Worm (Caenorhabditis elegans) whole organism, L1 larva: Measurements from ENCODE around the gene Y55F3BR.10.

ENCODE experiments used
- C16A3.4 ChIP-seq: fragments of 150-350 bp; optimal IDR thresholded peaks from 2 replicates; lab custom pipeline; 2014; ENCODE audit warnings: missing biosample characterization, missing genetic modification characterization
- Y116A8C.19 ChIP-seq: sonication (generic microtip); optimal IDR thresholded peaks from 2 replicates; lab custom pipeline; 2016; ENCODE audit warnings: missing compliant biosample characterization, missing genetic modification characterization, borderline replicate concordance
- aly-2 ChIP-seq: fragments of 150-350 bp; optimal IDR thresholded peaks from 2 replicates; lab custom pipeline; 2014; ENCODE audit warnings: missing biosample characterization, missing genetic modification characterization
- ama-1 ChIP-seq: fragments of 150-350 bp; optimal IDR thresholded peaks from 2 replicates; lab custom pipeline; 2014
- ceh-63 ChIP-seq: fragments of 200-800 bp; sonication (Bioruptor generic); optimal IDR thresholded peaks from 2 replicates; lab custom pipeline; 2018; ENCODE audit warnings: mild to moderate bottlenecking, missing genetic modification characterization, missing compliant biosample characterization
- ceh-82 ChIP-seq, 3 experiments: fragments of 150-350 bp in 1 of 3; sonication (generic microtip) in 2 of 3; optimal IDR thresholded peaks; 2 replicates each; lab custom pipeline; 2014 to 2017; ENCODE audit warnings: missing biosample characterization in 3 of 3, missing genetic modification characterization in 3 of 3
- ceh-88 ChIP-seq: fragments of 200-800 bp; sonication (Bioruptor generic); IDR thresholded peaks from 2 replicates; pipeline ENCODE4 v1.3.6; 2022; ENCODE audit warnings: missing genetic modification characterization, missing compliant biosample characterization
- ces-1 ChIP-seq: fragments of 150-350 bp; optimal IDR thresholded peaks from 2 replicates; lab custom pipeline; 2014; ENCODE audit warnings: missing biosample characterization, missing genetic modification reagents, missing genetic modification characterization
- dpl-1 ChIP-seq, 3 experiments: fragments of 150-350 bp in 2 of 3; sonication (generic microtip) in 1 of 3; optimal IDR thresholded peaks; 2 replicates each; lab custom pipeline; 2014 to 2017; ENCODE audit warnings: missing biosample characterization in 3 of 3, missing genetic modification characterization in 3 of 3, missing genetic modification reagents in 3 of 3
- dsc-1 ChIP-seq: sonication (generic microtip); optimal IDR thresholded peaks from 2 replicates; lab custom pipeline; 2016; ENCODE audit warnings: mild to moderate bottlenecking, missing genetic modification characterization, missing compliant biosample characterization
- efl-1 ChIP-seq, 4 experiments: fragments of 150-350 bp; optimal IDR thresholded peaks in 3 of 4; peaks in 1 of 4; 1 replicate in 1 of 4; 2 replicates in 3 of 4; lab custom pipeline; 2014; ENCODE audit warnings: missing biosample characterization in 2 of 4, missing genetic modification characterization in 2 of 4, missing genetic modification reagents in 2 of 4
- efl-3 ChIP-seq: fragments of 200-800 bp; sonication (Bioruptor generic); optimal IDR thresholded peaks from 2 replicates; lab custom pipeline; 2018; ENCODE audit warnings: mild to moderate bottlenecking, missing genetic modification characterization, missing compliant biosample characterization
- egl-13 ChIP-seq: sonication (generic microtip); optimal IDR thresholded peaks from 2 replicates; lab custom pipeline; 2016; ENCODE audit warnings: missing genotype, missing genetic modification reagents, missing genetic modification characterization, missing compliant biosample characterization
- egl-27 ChIP-seq, 2 experiments: fragments of 150-350 bp in 1 of 2; sonication (generic microtip); optimal IDR thresholded peaks; 3 replicates each; lab custom pipeline; 2017 to 2018; ENCODE audit warnings: missing biosample characterization in 2 of 2, missing genetic modification characterization in 2 of 2, missing genetic modification reagents in 2 of 2
- elt-3 ChIP-seq, 6 experiments: fragments of 150-350 bp in 1 of 6; sonication (generic microtip); optimal IDR thresholded peaks; 2 replicates each; lab custom pipeline; 2017 to 2018; ENCODE audit warnings: missing biosample characterization in 6 of 6, missing genetic modification characterization in 6 of 6, inconsistent platforms in 1 of 6
- ets-5 ChIP-seq: fragments of 200-800 bp; sonication (Bioruptor generic); IDR thresholded peaks from 2 replicates; pipeline ENCODE4 v1.3.6; 2022; ENCODE audit warnings: missing genetic modification characterization, missing compliant biosample characterization
- fkh-8 ChIP-seq: sonication (generic microtip); optimal IDR thresholded peaks from 2 replicates; lab custom pipeline; 2016; ENCODE audit warnings: mild to moderate bottlenecking, missing genetic modification characterization, missing compliant biosample characterization
- fos-1 ChIP-seq: fragments of 150-350 bp; optimal IDR thresholded peaks from 2 replicates; lab custom pipeline; 2014; ENCODE audit warnings: missing biosample characterization, missing genetic modification characterization
- hlh-17 ChIP-seq: fragments of 200-800 bp; sonication (Bioruptor generic); optimal IDR thresholded peaks from 2 replicates; lab custom pipeline; 2018; ENCODE audit warnings: missing genetic modification characterization, mild to moderate bottlenecking, missing compliant biosample characterization, moderate library complexity, borderline replicate concordance
- hlh-4 ChIP-seq: sonication (generic microtip); optimal IDR thresholded peaks from 2 replicates; lab custom pipeline; 2016; ENCODE audit warnings: mild to moderate bottlenecking, missing genetic modification characterization, missing compliant biosample characterization
- jun-1 ChIP-seq: fragments of 150-350 bp; optimal IDR thresholded peaks from 2 replicates; lab custom pipeline; 2014; ENCODE audit warnings: missing biosample characterization, missing genetic modification reagents, missing genetic modification characterization
- lin-13 ChIP-seq: fragments of 150-350 bp; optimal IDR thresholded peaks from 2 replicates; lab custom pipeline; 2014; ENCODE audit warnings: missing biosample characterization, missing genetic modification reagents, missing genetic modification characterization
- lin-15B ChIP-seq: fragments of 150-350 bp; sonication (generic microtip); optimal IDR thresholded peaks from 3 replicates; lab custom pipeline; 2014; ENCODE audit warnings: missing biosample characterization, missing genetic modification characterization
- lin-35 ChIP-seq, 2 experiments: fragments of 150-350 bp; optimal IDR thresholded peaks; 2 replicates each; lab custom pipeline; 2014; ENCODE audit warnings: missing biosample characterization in 2 of 2, missing genetic modification characterization in 2 of 2, missing genetic modification reagents in 2 of 2
- lin-39 ChIP-seq: fragments of 150-350 bp; optimal IDR thresholded peaks from 2 replicates; lab custom pipeline; 2014; ENCODE audit warnings: missing biosample characterization, missing genetic modification reagents, missing genetic modification characterization
- lir-3 ChIP-seq: sonication (generic microtip); optimal IDR thresholded peaks from 2 replicates; lab custom pipeline; 2016; ENCODE audit warnings: mild to moderate bottlenecking, missing genetic modification characterization, moderate library complexity, missing compliant biosample characterization; ENCODE audit not compliant: poor library complexity
- mab-9 ChIP-seq: fragments of 200-800 bp; sonication (Bioruptor generic); IDR thresholded peaks from 2 replicates; pipeline ENCODE4 v1.3.6; 2022; ENCODE audit warnings: missing genetic modification reagents, missing genetic modification characterization, missing compliant biosample characterization
- mep-1 ChIP-seq: fragments of 150-350 bp; optimal IDR thresholded peaks from 2 replicates; lab custom pipeline; 2014; ENCODE audit warnings: missing biosample characterization, missing genetic modification characterization
- nhr-12 ChIP-seq: sonication (generic microtip); optimal IDR thresholded peaks from 2 replicates; lab custom pipeline; 2017; ENCODE audit warnings: missing biosample characterization, missing genetic modification characterization
- nhr-20 ChIP-seq: sonication (generic microtip); optimal IDR thresholded peaks from 2 replicates; lab custom pipeline; 2016; ENCODE audit warnings: mild to moderate bottlenecking, missing genetic modification characterization, missing compliant biosample characterization
- nhr-237 ChIP-seq: fragments of 150-350 bp; optimal IDR thresholded peaks from 2 replicates; lab custom pipeline; 2014; ENCODE audit warnings: missing biosample characterization, missing genetic modification characterization
- nhr-47 ChIP-seq: sonication (generic microtip); optimal IDR thresholded peaks from 2 replicates; lab custom pipeline; 2016; ENCODE audit warnings: mild to moderate bottlenecking, missing genetic modification characterization, moderate library complexity, missing compliant biosample characterization
- nhr-76 ChIP-seq: sonication (generic microtip); optimal IDR thresholded peaks from 2 replicates; lab custom pipeline; 2017; ENCODE audit warnings: missing biosample characterization, missing genetic modification characterization
- nhr-85 ChIP-seq: sonication (generic microtip); peaks from one replicate; lab custom pipeline; 2016; ENCODE audit warnings: missing genetic modification characterization, inconsistent platforms, missing compliant biosample characterization
- nhr-90 ChIP-seq: sonication (generic microtip); optimal IDR thresholded peaks from 2 replicates; lab custom pipeline; 2016; ENCODE audit warnings: mild to moderate bottlenecking, missing genetic modification characterization, missing compliant biosample characterization; ENCODE audit not compliant: poor library complexity
- pag-3 ChIP-seq: sonication (generic microtip); optimal IDR thresholded peaks from 2 replicates; lab custom pipeline; 2017; ENCODE audit warnings: missing genetic modification characterization, mild to moderate bottlenecking, missing compliant biosample characterization, antibody characterized with exemption, borderline replicate concordance; ENCODE audit not compliant: insufficient read depth
- pax-3 ChIP-seq: fragments of 200-800 bp; sonication (Bioruptor generic); optimal IDR thresholded peaks from 2 replicates; lab custom pipeline; 2018; ENCODE audit warnings: mild to moderate bottlenecking, missing genetic modification characterization, moderate library complexity, missing compliant biosample characterization
- pqm-1 ChIP-seq: sonication (generic microtip); optimal IDR thresholded peaks from 3 replicates; lab custom pipeline; 2017; ENCODE audit warnings: missing biosample characterization, missing genetic modification characterization
- rnt-1 ChIP-seq: sonication (generic microtip); optimal IDR thresholded peaks from 2 replicates; lab custom pipeline; 2016; ENCODE audit warnings: mild to moderate bottlenecking, missing genetic modification characterization, moderate library complexity, missing compliant biosample characterization
- skn-1 ChIP-seq: fragments of 150-350 bp; optimal IDR thresholded peaks from 2 replicates; lab custom pipeline; 2014; ENCODE audit warnings: missing biosample characterization, missing genetic modification characterization
- sox-4 ChIP-seq: sonication (generic microtip); optimal IDR thresholded peaks from 2 replicates; lab custom pipeline; 2016; ENCODE audit warnings: missing genetic modification characterization, missing compliant biosample characterization
- sptf-1 ChIP-seq: fragments of 150-350 bp; optimal IDR thresholded peaks from 2 replicates; lab custom pipeline; 2014; ENCODE audit warnings: missing biosample characterization, missing genetic modification characterization
- sup-37 ChIP-seq: fragments of 200-800 bp; sonication (Bioruptor generic); optimal IDR thresholded peaks from 2 replicates; lab custom pipeline; 2018; ENCODE audit warnings: mild to moderate bottlenecking, missing genetic modification characterization, missing compliant biosample characterization
- swsn-7 ChIP-seq: sonication (generic microtip); optimal IDR thresholded peaks from 2 replicates; lab custom pipeline; 2016; ENCODE audit warnings: missing genetic modification characterization, missing compliant biosample characterization
- tlp-1 ChIP-seq: fragments of 150-350 bp; optimal IDR thresholded peaks from 2 replicates; lab custom pipeline; 2014; ENCODE audit warnings: missing biosample characterization, missing genetic modification characterization
- unc-130 ChIP-seq: fragments of 150-350 bp; optimal IDR thresholded peaks from 2 replicates; lab custom pipeline; 2017; ENCODE audit warnings: missing biosample characterization, missing genetic modification characterization, inconsistent platforms
- unc-62 ChIP-seq: fragments of 150-350 bp; optimal IDR thresholded peaks from 2 replicates; lab custom pipeline; 2014; ENCODE audit warnings: missing biosample characterization, missing genetic modification reagents, missing genetic modification characterization
- unc-86 ChIP-seq: sonication (generic microtip); optimal IDR thresholded peaks from 2 replicates; lab custom pipeline; 2016; ENCODE audit warnings: missing genetic modification characterization, missing compliant biosample characterization
- unc-98 ChIP-seq: fragments of 200-800 bp; sonication (Bioruptor generic); IDR thresholded peaks from 2 replicates; pipeline ENCODE4 v1.3.6; 2022; ENCODE audit warnings: missing genetic modification characterization, missing compliant biosample characterization
- xbp-1 ChIP-seq: sonication (generic microtip); optimal IDR thresholded peaks from 2 replicates; lab custom pipeline; 2016; ENCODE audit warnings: missing genetic modification characterization, missing compliant biosample characterization
- zip-4 ChIP-seq: fragments of 200-800 bp; sonication (Bioruptor generic); optimal IDR thresholded peaks from 2 replicates; lab custom pipeline; 2018; ENCODE audit warnings: mild to moderate bottlenecking, missing genetic modification characterization, moderate library complexity, missing compliant biosample characterization
- ztf-4 ChIP-seq: fragments of 150-350 bp; optimal IDR thresholded peaks from 2 replicates; lab custom pipeline; 2014; ENCODE audit warnings: missing biosample characterization, missing genetic modification characterization

Y55F3BR.10 gene

ce11 chrIV:866828-867270 is 34.6 kb downstream of the Y55F3BR.10 start (continued):
- peak; percentile 63 to 76 (median 66) for TF ChIP-seq ceh-82 (tag; optimal IDR thresholded peaks at IDR 0.05; lab: Kevin White, UChicago)
- no peak for TF ChIP-seq egl-27 (tag; optimal IDR thresholded peaks at IDR 0.05; lab: Kevin White, UChicago)
- TF ChIP-seq dsc-1 (tag; lab: Kevin White, UChicago), result peak; percentile 80
- TF ChIP-seq nhr-90, result peak; percentile 95
- TF ChIP-seq unc-98, result no peak
- TF ChIP-seq fkh-8, result peak; percentile 29
- peak; percentile 41 for TF ChIP-seq skn-1 (tag; lab: Kevin White, UChicago)
- TF ChIP-seq unc-130, result peak; percentile 40
- TF ChIP-seq nhr-47 (tag; lab: Kevin White, UChicago), result peak; percentile 92
- TF ChIP-seq efl-1 (optimal IDR thresholded peaks at IDR 0.05; lab: Kevin White, UChicago), result peak; percentile 78 to 82
- TF ChIP-seq efl-1 (GFP tag; optimal IDR thresholded peaks at IDR 0.05 in 1 of 2; lab: Kevin White, UChicago), result peak; percentile 69 to 98
- TF ChIP-seq C16A3.4, result peak; percentile 10
- TF ChIP-seq efl-3, result peak; percentile 48
- peak; percentile 89 for TF ChIP-seq rnt-1 (tag; lab: Kevin White, UChicago)
- no peak for TF ChIP-seq tlp-1
- peak; percentile 89 for TF ChIP-seq nhr-85 (tag; lab: Kevin White, UChicago)
- peak; percentile 78 for TF ChIP-seq mep-1 (tag; lab: Kevin White, UChicago)
- peak; percentile 53 for TF ChIP-seq aly-2 (tag; lab: Kevin White, UChicago)
- TF ChIP-seq xbp-1 (tag; lab: Kevin White, UChicago), result peak; percentile 64
- peak; percentile 65 to 75 (median 72) for TF ChIP-seq dpl-1 (GFP tag; optimal IDR thresholded peaks at IDR 0.05; lab: Kevin White, UChicago)
- peak; percentile 52 for TF ChIP-seq lin-15B (tag; lab: Kevin White, UChicago)
- no peak for TF ChIP-seq nhr-76 (tag; lab: Kevin White, UChicago)
- peak; percentile 44 for TF ChIP-seq unc-86 (tag; lab: Kevin White, UChicago)
- TF ChIP-seq pqm-1 (tag; lab: Kevin White, UChicago), result no peak
- peak; percentile 39 for TF ChIP-seq pax-3 (tag; lab: Kevin White, UChicago)
- peak; percentile 84 for TF ChIP-seq lin-13 (GFP tag; lab: Kevin White, UChicago)
- no peak for TF ChIP-seq sox-4
- TF ChIP-seq elt-3 (tag; optimal IDR thresholded peaks at IDR 0.05; lab: Kevin White, UChicago), result peak in 3 of 6 experiments; percentile 61 to 69 (median 67)
- peak; percentile 58 for TF ChIP-seq zip-4 (GFP tag; lab: Kevin White, UChicago)
- TF ChIP-seq ztf-4 (tag; lab: Kevin White, UChicago), result peak; percentile 19
- peak; percentile 73 for TF ChIP-seq fos-1 (tag; lab: Kevin White, UChicago)
- TF ChIP-seq unc-62, result no peak
- TF ChIP-seq sup-37 (GFP tag; lab: Kevin White, UChicago), result peak; percentile 80
- TF ChIP-seq lir-3 (tag; lab: Kevin White, UChicago), result no peak
- no peak for TF ChIP-seq nhr-12 (tag; lab: Kevin White, UChicago)
- TF ChIP-seq pag-3 (tag; lab: Kevin White, UChicago), result peak; percentile 29
- TF ChIP-seq ama-1 (lab: Kevin White, UChicago), result peak; percentile 94
- no peak for TF ChIP-seq ets-5
- no peak for TF ChIP-seq hlh-17 (GFP tag; lab: Kevin White, UChicago)
- no peak for TF ChIP-seq egl-13 (tag; lab: Kevin White, UChicago)
- TF ChIP-seq nhr-20 (tag; lab: Kevin White, UChicago), result peak; percentile 82
- TF ChIP-seq ceh-63 (GFP tag; lab: Kevin White, UChicago), result no peak
- TF ChIP-seq mab-9 (GFP tag; lab: Robert Waterston, UW), result no peak
- no peak for TF ChIP-seq sptf-1
- TF ChIP-seq swsn-7 (tag; lab: Kevin White, UChicago), result peak; percentile 86
- TF ChIP-seq ceh-88 (GFP tag; lab: Robert Waterston, UW), result peak; percentile 51
- peak; percentile 68 for TF ChIP-seq lin-39 (tag; lab: Kevin White, UChicago)
- peak; percentile 59 for TF ChIP-seq jun-1 (tag; lab: Kevin White, UChicago)
- TF ChIP-seq Y116A8C.19, result no peak
- no peak for TF ChIP-seq nhr-237 (tag; lab: Kevin White, UChicago)
- peak; percentile 74 to 84 for TF ChIP-seq lin-35 (GFP tag; optimal IDR thresholded peaks at IDR 0.05; lab: Kevin White, UChicago)
- no peak for TF ChIP-seq hlh-4 (tag; lab: Kevin White, UChicago)
- no peak for TF ChIP-seq ces-1 (GFP tag; lab: Kevin White, UChicago)
